Worm (Caenorhabditis elegans): ENCODE measurements around the gene sti-1.

DNA sequence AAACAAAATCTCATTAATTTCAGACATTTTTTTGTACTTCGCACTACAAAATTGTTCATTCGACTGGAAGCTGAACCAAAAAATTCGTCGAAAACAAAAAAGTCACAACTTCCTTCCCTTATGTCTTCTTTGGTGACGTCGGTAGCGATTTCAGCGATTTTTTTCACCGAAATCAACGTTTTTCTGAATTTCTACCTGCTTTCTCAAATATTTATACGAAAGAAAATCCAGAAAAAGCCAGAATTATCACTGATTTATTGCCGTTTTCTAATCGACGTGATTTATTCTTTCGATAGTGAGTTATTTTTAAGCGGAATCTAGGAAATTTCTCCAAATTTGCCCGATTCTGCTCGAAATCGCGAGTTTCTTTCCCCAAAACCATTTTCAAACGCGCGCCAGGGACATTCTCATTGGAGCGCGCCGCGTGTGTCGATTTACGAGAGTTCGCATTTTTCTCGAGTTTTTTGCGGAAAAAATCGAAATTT is 1.6 kb downstream of the sti-1 start, which contains the start of gene srbc-58:
- TF ChIP-seq pes-1 (GFP tag; IDR thresholded peaks at IDR 0.05), result no peak
- no peak for TF ChIP-seq ama-1 (optimal IDR thresholded peaks at IDR 0.05)
- no peak for TF ChIP-seq hnd-1 (tag; optimal IDR thresholded peaks at IDR 0.05)
- no peak for TF ChIP-seq tra-4 (tag; optimal IDR thresholded peaks at IDR 0.05)
- TF ChIP-seq tbx-11 (GFP tag; IDR thresholded peaks at IDR 0.05), result no peak
- TF ChIP-seq ets-7 (tag; optimal IDR thresholded peaks at IDR 0.05), result no peak
- TF ChIP-seq flt-1 (GFP tag; IDR thresholded peaks at IDR 0.05), result no peak
- no peak for TF ChIP-seq B0310.2 (tag; optimal IDR thresholded peaks at IDR 0.05)
- 0 out of 2 replicates have a peak, but pooled peaks have one; percentile 44 for TF ChIP-seq sea-1 (GFP tag; conservative IDR thresholded peaks at IDR 0.05)

Measured in whole organism, early embryonic.